Fruit fly (Drosophila melanogaster): Measurements from ENCODE around the gene CG42813.
A peak's percentile ranks its signal among the peaks of the same experiment; 100 is the strongest.

The CG42813 gene

DNA sequence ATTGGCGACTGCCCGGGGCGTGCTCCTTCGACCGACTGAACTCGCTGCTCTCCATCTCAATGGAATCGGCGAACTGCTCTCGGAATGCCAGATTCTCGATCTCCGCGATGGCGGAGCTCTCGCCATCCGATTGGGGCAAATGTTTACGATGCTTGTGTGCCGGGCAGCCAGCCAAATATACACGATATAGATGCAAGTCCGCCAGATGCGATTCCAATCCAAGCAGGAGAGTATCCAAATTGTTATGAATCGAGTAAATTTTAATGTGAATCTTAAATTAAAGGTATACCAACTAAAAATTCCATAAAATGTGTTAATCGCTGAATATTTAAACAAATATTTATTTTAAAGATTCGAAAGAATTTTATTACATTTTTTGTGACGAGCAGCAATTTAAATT lies 19.5 kb upstream of the CG42813 start, which contains the start of gene CG5984 (continued):
- no peak for TF ChIP-seq chinmo (GFP tag; IDR thresholded peaks at IDR 0.05; ENCODE audit: partially characterized antibody)

DNA sequence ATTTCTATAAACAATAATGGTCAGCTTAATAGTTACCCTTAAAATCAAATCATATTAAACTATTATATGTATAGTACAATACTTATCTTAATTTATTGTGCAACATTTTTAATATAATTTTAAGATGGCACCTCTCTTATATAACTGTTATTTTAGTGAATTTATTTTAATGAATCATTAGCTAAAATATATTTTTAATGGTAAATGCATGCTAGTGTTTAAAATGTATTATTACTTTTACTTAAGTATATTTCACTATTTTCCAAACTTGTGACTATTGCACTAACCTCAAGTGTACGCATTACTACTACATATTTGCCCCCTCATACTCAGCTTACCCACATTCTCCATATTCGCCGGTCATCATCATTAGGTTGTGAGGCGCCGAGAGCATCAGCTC lies 17.9 kb upstream of the CG42813 start:
- TF ChIP-seq CG10462 (GFP tag; optimal IDR thresholded peaks at IDR 0.05) (no peak), Adf1 (GFP tag; IDR thresholded peaks at IDR 0.05) (no peak), bcd (GFP tag; optimal IDR thresholded peaks at IDR 0.05) (peak; percentile 67), CG12071 (GFP tag; optimal IDR thresholded peaks at IDR 0.05) (no peak), CG32767 (GFP tag; IDR thresholded peaks at IDR 0.05) (peak; percentile 57; the same call in 1 of the 2 replicates), CG11723 (GFP tag; optimal IDR thresholded peaks at IDR 0.05) (peak; percentile 26), CG6791 (GFP tag; IDR thresholded peaks at IDR 0.05; ENCODE audit: partially characterized antibody) (no peak), CG11093 (GFP tag; IDR thresholded peaks at IDR 0.05) (no peak), CG3281 (GFP tag; optimal IDR thresholded peaks at IDR 0.05) (peak; percentile 84), tx (GFP tag; optimal IDR thresholded peaks at IDR 0.05) (no peak), CG18764 (GFP tag; optimal IDR thresholded peaks at IDR 0.05) (peak; percentile 27), CG10979 (tag; optimal IDR thresholded peaks at IDR 0.05) (peak; percentile 89), Usf (GFP tag; optimal IDR thresholded peaks at IDR 0.05) (no peak), Poxn (GFP tag; IDR thresholded peaks at IDR 0.05) (no peak), D (optimal IDR thresholded peaks at IDR 0.05) (no peak), D (GFP tag; optimal IDR thresholded peaks at IDR 0.05) (peak; percentile 72), CG32532 (GFP tag; IDR thresholded peaks at IDR 0.05) (peak; percentile 80; the same call in 1 of the 2 replicates), p53 (GFP tag; optimal IDR thresholded peaks at IDR 0.05) (no peak), Optix (GFP tag; IDR thresholded peaks at IDR 0.05) (no peak), sisA (GFP tag; IDR thresholded peaks at IDR 0.05) (peak; percentile 40; the same call in 1 of the 2 replicates), Dip3 (GFP tag; optimal IDR thresholded peaks at IDR 0.05) (no peak), CG17802 (tag; optimal IDR thresholded peaks at IDR 0.05) (no peak), dati (GFP tag; IDR thresholded peaks at IDR 0.05) (no peak), gsb-n (tag; optimal IDR thresholded peaks at IDR 0.05) (peak; percentile 92), CG18476 (GFP tag; optimal IDR thresholded peaks at IDR 0.05) (no peak), Sry-β (GFP tag; optimal IDR thresholded peaks at IDR 0.05) (no peak), en (GFP tag; optimal IDR thresholded peaks at IDR 0.05) (no peak), CG3847 (GFP tag; IDR thresholded peaks at IDR 0.05) (peak; percentile 45), CG8944 (GFP tag; optimal IDR thresholded peaks at IDR 0.05) (no peak), CG1024 (GFP tag; IDR thresholded peaks at IDR 0.05) (peak; percentile 45; the same call in 1 of the 2 replicates), CTCF (GFP tag; optimal IDR thresholded peaks at IDR 0.05) (peak; percentile 19), ham (GFP tag; IDR thresholded peaks at IDR 0.05) (no peak), CG1233 (GFP tag; optimal IDR thresholded peaks at IDR 0.05) (peak; percentile 75), Med (GFP tag) (no peak), vnd (GFP tag; IDR thresholded peaks at IDR 0.05; ENCODE audit: partially characterized antibody) (no peak), nom (GFP tag; optimal IDR thresholded peaks at IDR 0.05) (peak; percentile 56), pzg (GFP tag; optimal IDR thresholded peaks at IDR 0.05) (no peak), oc (tag; optimal IDR thresholded peaks at IDR 0.05) (peak; percentile 68), ATbp (GFP tag; optimal IDR thresholded peaks at IDR 0.05) (peak; percentile 53), CG2199 (GFP tag; IDR thresholded peaks at IDR 0.05) (no peak), CG16815 (GFP tag; optimal IDR thresholded peaks at IDR 0.05) (peak; percentile 62), CG17568 (GFP tag; optimal IDR thresholded peaks at IDR 0.05) (no peak), CG17359 (tag; optimal IDR thresholded peaks at IDR 0.05) (peak; percentile 83), Asciz (GFP tag; optimal IDR thresholded peaks at IDR 0.05) (peak; percentile 74), CG14014 (GFP tag; IDR thresholded peaks at IDR 0.05) (no peak), sc (optimal IDR thresholded peaks at IDR 0.05) (no peak), sc (GFP tag; optimal IDR thresholded peaks at IDR 0.05) (peak; percentile 39), nau (GFP tag; optimal IDR thresholded peaks at IDR 0.05) (no peak), pum (GFP tag; optimal IDR thresholded peaks at IDR 0.05) (no peak)
